Worm (Caenorhabditis elegans): ENCODE measurements around the gene wrt-5.

DNA sequence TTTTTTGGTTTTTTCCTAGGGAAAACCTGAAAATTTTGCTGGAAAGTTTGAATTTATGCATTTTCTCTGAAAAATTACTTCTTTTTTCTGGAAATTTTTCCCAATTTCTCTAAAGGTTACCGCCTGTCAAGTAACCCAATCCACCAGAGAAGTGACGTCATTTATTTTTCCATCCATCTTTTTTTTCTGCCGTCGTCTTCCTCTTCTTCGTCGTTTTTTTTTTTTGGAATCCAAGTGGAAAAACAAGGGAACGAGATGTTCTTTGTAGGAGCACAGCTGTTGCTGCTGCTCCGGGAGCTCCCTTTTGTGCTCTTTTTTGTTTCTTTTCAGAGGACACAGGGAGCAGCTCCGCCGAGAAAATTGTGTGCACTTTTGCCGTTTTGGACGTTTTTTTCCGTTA, 42.9 kb upstream of the wrt-5 start:
- no peak for TF ChIP-seq ceh-34 (tag; optimal IDR thresholded peaks at IDR 0.05)
- no peak for TF ChIP-seq elt-2 (tag; optimal IDR thresholded peaks at IDR 0.05)
- TF ChIP-seq ceh-14 (tag; optimal IDR thresholded peaks at IDR 0.05): no peak
- no peak for TF ChIP-seq ztf-16 (tag; optimal IDR thresholded peaks at IDR 0.05)
- TF ChIP-seq sox-2 (GFP tag; IDR thresholded peaks at IDR 0.05): no peak
